Worm (Caenorhabditis elegans) whole organism, young adult: ENCODE measurements around the gene E02C12.6.

ENCODE experiments used
- B0035.1 ChIP-seq: sonication (generic microtip); optimal IDR thresholded peaks from 2 replicates; lab custom pipeline; 2016; ENCODE audit warnings: missing genetic modification characterization, mild to moderate bottlenecking, missing compliant biosample characterization, missing genotype, missing genetic modification reagents
- C06A6.2 ChIP-seq: fragments of 200-800 bp; sonication (Bioruptor generic); conservative IDR thresholded peaks from 2 replicates; pipeline ENCODE4 v1.3.6; 2022; ENCODE audit warnings: missing genetic modification characterization, missing compliant biosample characterization
- D2030.7 ChIP-seq: fragments of 200-800 bp; sonication (Bioruptor generic); IDR thresholded peaks from 2 replicates; pipeline ENCODE4 v1.3.6; 2022; ENCODE audit warnings: missing genetic modification reagents, missing genetic modification characterization, missing compliant biosample characterization
- F23B12.7 ChIP-seq: sonication (generic microtip); optimal IDR thresholded peaks from 2 replicates; lab custom pipeline; 2017; ENCODE audit warnings: missing genetic modification characterization, mild to moderate bottlenecking, missing compliant biosample characterization, antibody characterized with exemption, moderate library complexity; ENCODE audit not compliant: insufficient read depth
- F37B4.10 ChIP-seq: fragments of 200-800 bp; sonication (Bioruptor generic); IDR thresholded peaks from 2 replicates; pipeline ENCODE4 v1.3.6; 2022; ENCODE audit warnings: missing genetic modification characterization, missing compliant biosample characterization
- F39B2.1 ChIP-seq: fragments of 200-800 bp; sonication (Bioruptor generic); IDR thresholded peaks from 2 replicates; pipeline ENCODE4 v1.3.6; 2022; ENCODE audit warnings: missing genetic modification reagents, missing genetic modification characterization, missing compliant biosample characterization
- F55B11.4 ChIP-seq: sonication (generic microtip); optimal IDR thresholded peaks from 2 replicates; lab custom pipeline; 2016; ENCODE audit warnings: missing compliant biosample characterization, missing genetic modification characterization, borderline replicate concordance; ENCODE audit not compliant: insufficient read depth
- F57C9.4 ChIP-seq: sonication (generic microtip); optimal IDR thresholded peaks from 2 replicates; lab custom pipeline; 2017; ENCODE audit warnings: mild to moderate bottlenecking, missing genetic modification characterization, missing compliant biosample characterization
- Y53F4B.3 ChIP-seq: fragments of 200-800 bp; sonication (Bioruptor generic); IDR thresholded peaks from 2 replicates; pipeline ENCODE4 v1.3.6; 2022; ENCODE audit warnings: missing genetic modification reagents, missing genetic modification characterization, missing compliant biosample characterization
- Y79H2A.3 ChIP-seq: fragments of 200-800 bp; sonication (Bioruptor generic); conservative IDR thresholded peaks from 2 replicates; pipeline ENCODE4 v1.3.6; 2022; ENCODE audit warnings: missing genetic modification reagents, missing genetic modification characterization, missing compliant biosample characterization
- Y95B8A.8 ChIP-seq: fragments of 200-800 bp; sonication (Bioruptor generic); IDR thresholded peaks from 2 replicates; pipeline ENCODE4 v1.3.6; 2022; ENCODE audit warnings: missing genetic modification reagents, missing genetic modification characterization, missing compliant biosample characterization
- ZK185.1 ChIP-seq: sonication (generic microtip); optimal IDR thresholded peaks from 2 replicates; lab custom pipeline; 2016; ENCODE audit warnings: mild to moderate bottlenecking, missing genetic modification characterization, missing compliant biosample characterization; ENCODE audit not compliant: poor library complexity, severe bottlenecking
- athp-1 ChIP-seq: sonication (generic microtip); optimal IDR thresholded peaks from 2 replicates; lab custom pipeline; 2017; ENCODE audit warnings: mild to moderate bottlenecking, missing genetic modification characterization, missing compliant biosample characterization
- attf-5 ChIP-seq: fragments of 200-800 bp; sonication (Bioruptor generic); optimal IDR thresholded peaks from 2 replicates; lab custom pipeline; 2018; ENCODE audit warnings: mild to moderate bottlenecking, missing genetic modification characterization, missing compliant biosample characterization
- cebp-1 ChIP-seq, 2 experiments: fragments of 200-800 bp in 1 of 2; sonication (Bioruptor generic) in 1 of 2; sonication (generic microtip) in 1 of 2; IDR thresholded peaks in 1 of 2; optimal IDR thresholded peaks in 1 of 2; 2 replicates each; pipeline versions ENCODE4 v1.3.6 to Lab custom; 2017 to 2022; ENCODE audit warnings: missing compliant biosample characterization in 2 of 2, missing genetic modification characterization in 2 of 2, mild to moderate bottlenecking in 1 of 2, missing genetic modification reagents in 1 of 2, moderate library complexity in 1 of 2
- ceh-91 ChIP-seq: fragments of 200-800 bp; sonication (Bioruptor generic); IDR thresholded peaks from 2 replicates; pipeline ENCODE4 v1.3.6; 2022; ENCODE audit warnings: missing genetic modification reagents, missing genetic modification characterization, missing compliant biosample characterization
- dpff-1 ChIP-seq: sonication (generic microtip); optimal IDR thresholded peaks from 2 replicates; lab custom pipeline; 2017; ENCODE audit warnings: mild to moderate bottlenecking, missing genetic modification characterization, missing compliant biosample characterization
- egl-44 ChIP-seq: fragments of 200-800 bp; sonication (Bioruptor generic); IDR thresholded peaks from 2 replicates; pipeline ENCODE4 v1.3.6; 2022; ENCODE audit warnings: missing genetic modification reagents, missing genetic modification characterization, missing compliant biosample characterization
- egrh-3 ChIP-seq: fragments of 200-800 bp; sonication (Bioruptor generic); IDR thresholded peaks from 2 replicates; pipeline ENCODE4 v1.3.6; 2022; ENCODE audit warnings: missing genetic modification reagents, missing genetic modification characterization, missing compliant biosample characterization
- fkh-3 ChIP-seq: sonication (generic microtip); optimal IDR thresholded peaks from 2 replicates; lab custom pipeline; 2016; ENCODE audit warnings: mild to moderate bottlenecking, missing genetic modification characterization, missing compliant biosample characterization
- hlh-12 ChIP-seq: sonication (generic microtip); optimal IDR thresholded peaks from 2 replicates; lab custom pipeline; 2016; ENCODE audit warnings: missing genetic modification characterization, missing compliant biosample characterization
- hmg-1.2 ChIP-seq: fragments of 200-800 bp; sonication (Bioruptor generic); IDR thresholded peaks from 2 replicates; pipeline ENCODE4 v1.3.6; 2022; ENCODE audit warnings: missing genetic modification reagents, missing genetic modification characterization, missing compliant biosample characterization
- lag-1 ChIP-seq: fragments of 200-800 bp; sonication (Bioruptor generic); IDR thresholded peaks from 2 replicates; pipeline ENCODE4 v1.3.6; 2022; ENCODE audit warnings: missing genetic modification reagents, missing genetic modification characterization, missing compliant biosample characterization
- let-607 ChIP-seq, 2 experiments: fragments of 200-800 bp in 1 of 2; sonication (Bioruptor generic) in 1 of 2; sonication (generic microtip) in 1 of 2; optimal IDR thresholded peaks; 2 replicates each; lab custom pipeline; 2016 to 2018; ENCODE audit warnings: mild to moderate bottlenecking in 2 of 2, missing compliant biosample characterization in 2 of 2, missing genetic modification characterization in 2 of 2, moderate library complexity in 2 of 2, missing genotype in 1 of 2
- lin-35 ChIP-seq, 3 experiments: fragments of 150-350 bp in 2 of 3; sonication (generic microtip) in 1 of 3; optimal IDR thresholded peaks; 2 replicates each; lab custom pipeline; 2014 to 2018; ENCODE audit warnings: missing biosample characterization in 3 of 3, missing genetic modification characterization in 3 of 3, missing genetic modification reagents in 3 of 3
- lin-40 ChIP-seq: sonication (generic microtip); optimal IDR thresholded peaks from 2 replicates; lab custom pipeline; 2016; ENCODE audit warnings: missing genetic modification characterization, mild to moderate bottlenecking, missing compliant biosample characterization, missing genotype, missing genetic modification reagents
- lir-1 ChIP-seq: fragments of 200-800 bp; sonication (Bioruptor generic); conservative IDR thresholded peaks from 2 replicates; pipeline ENCODE4 v1.3.6; 2022; ENCODE audit warnings: missing genetic modification reagents, missing genetic modification characterization, missing compliant biosample characterization
- lsl-1 ChIP-seq: fragments of 200-800 bp; sonication (Bioruptor generic); optimal IDR thresholded peaks from 2 replicates; lab custom pipeline; 2018; ENCODE audit warnings: mild to moderate bottlenecking, missing genetic modification characterization, moderate library complexity, missing compliant biosample characterization
- lsy-27 ChIP-seq: sonication (generic microtip); optimal IDR thresholded peaks from 2 replicates; lab custom pipeline; 2017; ENCODE audit warnings: missing genetic modification characterization, mild to moderate bottlenecking, missing compliant biosample characterization, antibody characterized with exemption, missing genotype, borderline replicate concordance; ENCODE audit not compliant: insufficient read depth
- madf-10 ChIP-seq: sonication (generic microtip); optimal IDR thresholded peaks from 2 replicates; lab custom pipeline; 2016; ENCODE audit warnings: mild to moderate bottlenecking, missing genetic modification characterization, missing compliant biosample characterization
- madf-3 ChIP-seq: fragments of 200-800 bp; sonication (Bioruptor generic); IDR thresholded peaks from 2 replicates; pipeline ENCODE4 v1.3.6; 2022; ENCODE audit warnings: missing genetic modification reagents, missing genetic modification characterization, missing compliant biosample characterization
- madf-6 ChIP-seq: fragments of 200-800 bp; sonication (Bioruptor generic); IDR thresholded peaks from 2 replicates; pipeline ENCODE4 v1.3.6; 2022; ENCODE audit warnings: missing genetic modification reagents, missing genetic modification characterization, missing compliant biosample characterization
- mxl-1 ChIP-seq: sonication (generic microtip); optimal IDR thresholded peaks from 2 replicates; lab custom pipeline; 2016; ENCODE audit warnings: missing genetic modification characterization, missing compliant biosample characterization
- nfya-1 ChIP-seq: sonication (generic microtip); optimal IDR thresholded peaks from 2 replicates; lab custom pipeline; 2017; ENCODE audit warnings: antibody characterized with exemption, missing compliant biosample characterization, missing genetic modification characterization, borderline replicate concordance; ENCODE audit not compliant: insufficient read depth
- nfya-2 ChIP-seq: fragments of 200-800 bp; sonication (Bioruptor generic); IDR thresholded peaks from 2 replicates; pipeline ENCODE4 v1.3.6; 2022; ENCODE audit warnings: missing genetic modification reagents, missing genetic modification characterization, missing compliant biosample characterization
- pbrm-1 ChIP-seq: fragments of 200-800 bp; sonication (Bioruptor generic); IDR thresholded peaks from 2 replicates; pipeline ENCODE4 v1.3.6; 2022; ENCODE audit warnings: missing genetic modification reagents, missing genetic modification characterization, missing compliant biosample characterization
- rec-8 ChIP-seq, 2 experiments: sonication (generic microtip); optimal IDR thresholded peaks; 2 replicates each; lab custom pipeline; 2016; ENCODE audit warnings: mild to moderate bottlenecking in 2 of 2, missing genetic modification characterization in 2 of 2, missing genetic modification reagents in 2 of 2, missing genotype in 2 of 2, missing biosample characterization in 1 of 2, missing compliant biosample characterization in 1 of 2, moderate library complexity in 1 of 2
- repo-1 ChIP-seq: sonication (generic microtip); optimal IDR thresholded peaks from 2 replicates; lab custom pipeline; 2017; ENCODE audit warnings: mild to moderate bottlenecking, missing genetic modification characterization, missing compliant biosample characterization
- snpc-1.1 ChIP-seq: sonication (generic microtip); optimal IDR thresholded peaks from 2 replicates; lab custom pipeline; 2017; ENCODE audit warnings: missing genetic modification characterization, mild to moderate bottlenecking, missing compliant biosample characterization, antibody characterized with exemption, moderate library complexity, missing genotype, missing genetic modification reagents; ENCODE audit not compliant: insufficient read depth
- snpc-3.4 ChIP-seq: sonication (generic microtip); optimal IDR thresholded peaks from 2 replicates; lab custom pipeline; 2017; ENCODE audit warnings: missing genetic modification characterization, mild to moderate bottlenecking, missing compliant biosample characterization, antibody characterized with exemption, moderate library complexity, missing genotype, missing genetic modification reagents
- tbp1 ChIP-seq: fragments of 200-800 bp; sonication (Bioruptor generic); optimal IDR thresholded peaks from 2 replicates; lab custom pipeline; 2018; ENCODE audit warnings: mild to moderate bottlenecking, missing genetic modification characterization, missing compliant biosample characterization
- tbx-9 ChIP-seq: sonication (generic microtip); optimal IDR thresholded peaks from 2 replicates; lab custom pipeline; 2016; ENCODE audit warnings: borderline replicate concordance, missing genetic modification characterization, inconsistent platforms, missing compliant biosample characterization
- tlf-1 ChIP-seq: fragments of 200-800 bp; sonication (Bioruptor generic); optimal IDR thresholded peaks from 2 replicates; lab custom pipeline; 2018; ENCODE audit warnings: mild to moderate bottlenecking, missing genetic modification characterization, missing compliant biosample characterization
- ztf-18 ChIP-seq: sonication (generic microtip); optimal IDR thresholded peaks from 2 replicates; lab custom pipeline; 2016; ENCODE audit warnings: missing genotype, mild to moderate bottlenecking, missing genetic modification characterization, missing compliant biosample characterization
- ztf-26 ChIP-seq: sonication (generic microtip); optimal IDR thresholded peaks from 2 replicates; lab custom pipeline; 2017; ENCODE audit warnings: missing genetic modification characterization, missing compliant biosample characterization
- ztf-28 ChIP-seq: fragments of 200-800 bp; sonication (Bioruptor generic); IDR thresholded peaks from 2 replicates; pipeline ENCODE4 v1.3.6; 2022; ENCODE audit warnings: missing genetic modification reagents, missing genetic modification characterization, missing compliant biosample characterization

E02C12.6 gene

ce11 chrV:9338452-9338851 lies 32.4 kb downstream of the E02C12.6 start (continued):
- TF ChIP-seq hlh-12 (no peak), dpff-1 (tag; lab: Kevin White, UChicago) (no peak), F55B11.4 (tag; lab: Kevin White, UChicago) (no peak), fkh-3 (tag; lab: Kevin White, UChicago) (no peak), let-607 (tag; optimal IDR thresholded peaks at IDR 0.05; lab: Kevin White, UChicago) (no peak), lin-40 (tag; lab: Kevin White, UChicago) (peak; percentile 24), tbp1 (peak; percentile 3), egrh-3 (GFP tag; lab: Robert Waterston, UW) (no peak), egl-44 (GFP tag; lab: Robert Waterston, UW) (no peak), D2030.7 (GFP tag; lab: Robert Waterston, UW) (no peak), snpc-1.1 (tag; lab: Kevin White, UChicago) (no peak), F23B12.7 (tag; lab: Kevin White, UChicago) (no peak), madf-3 (GFP tag; lab: Robert Waterston, UW) (0 out of 2 replicates have a peak, but pooled peaks have one; percentile 7), Y53F4B.3 (no peak), F57C9.4 (no peak), lsy-27 (tag; lab: Kevin White, UChicago) (no peak), C06A6.2 (GFP tag; lab: Robert Waterston, UW) (peak; percentile 75), Y95B8A.8 (no peak), F37B4.10 (GFP tag; lab: Robert Waterston, UW) (0 out of 2 replicates have a peak, but pooled peaks have one; percentile 80), rec-8 (tag; optimal IDR thresholded peaks at IDR 0.05; lab: Kevin White, UChicago) (no peak), lag-1 (no peak), ztf-26 (peak; percentile 41), pbrm-1 (GFP tag; lab: Robert Waterston, UW) (no peak), Y79H2A.3 (GFP tag; lab: Robert Waterston, UW) (peak; percentile 80; the same call in 1 of the 2 replicates), snpc-3.4 (no peak), nfya-2 (GFP tag; lab: Robert Waterston, UW) (no peak), tbx-9 (tag; lab: Kevin White, UChicago) (no peak), hmg-1.2 (0 out of 2 replicates have a peak, but pooled peaks have one; percentile 15), lir-1 (peak; percentile 41; the same call in 1 of the 2 replicates), lin-35 (GFP tag; optimal IDR thresholded peaks at IDR 0.05; lab: Kevin White, UChicago) (no peak), cebp-1 (GFP tag; IDR thresholded peaks at IDR 0.05; lab: Robert Waterston, UW) (0 out of 2 replicates have a peak, but pooled peaks have one; percentile 22), cebp-1 (tag; optimal IDR thresholded peaks at IDR 0.05; lab: Kevin White, UChicago) (peak; percentile 58), attf-5 (peak; percentile 17), ztf-28 (GFP tag; lab: Robert Waterston, UW) (0 out of 2 replicates have a peak, but pooled peaks have one; percentile 61), mxl-1 (no peak), B0035.1 (tag; lab: Kevin White, UChicago) (no peak), tlf-1 (GFP tag; lab: Kevin White, UChicago) (peak; percentile 57), lsl-1 (GFP tag; lab: Kevin White, UChicago) (no peak), ztf-18 (tag; lab: Kevin White, UChicago) (no peak), ceh-91 (GFP tag; lab: Robert Waterston, UW) (no peak), athp-1 (no peak), madf-10 (tag; lab: Kevin White, UChicago) (peak; percentile 58), repo-1 (tag; lab: Kevin White, UChicago) (peak; percentile 83), nfya-1 (tag; lab: Kevin White, UChicago) (no peak), F39B2.1 (GFP tag; lab: Robert Waterston, UW) (no peak), madf-6 (no peak), ZK185.1 (tag; lab: Kevin White, UChicago) (peak; percentile 75)
